Worm (Caenorhabditis elegans): ENCODE data around the gene dhc-3.

Gene dhc-3

ce11 chrV:13166582-13166981, 27.8 kb downstream of the dhc-3 start:
- TF ChIP-seq sox-4 (tag; optimal IDR thresholded peaks at IDR 0.05) (no peak), lin-14 (GFP tag; optimal IDR thresholded peaks at IDR 0.05) (peak; percentile 60)

- TF ChIP-seq nhr-90 (tag; optimal IDR thresholded peaks at IDR 0.05; ENCODE audit: poor library complexity) (no peak), zip-4 (GFP tag; optimal IDR thresholded peaks at IDR 0.05) (no peak), lin-14 (GFP tag; optimal IDR thresholded peaks at IDR 0.05) (peak; percentile 40), irx-1 (tag; optimal IDR thresholded peaks at IDR 0.05) (no peak), fos-1 (tag; optimal IDR thresholded peaks at IDR 0.05) (no peak), snpc-4 (tag; optimal IDR thresholded peaks at IDR 0.05) (no peak), sox-4 (tag; optimal IDR thresholded peaks at IDR 0.05) (no peak), zag-1 (tag; optimal IDR thresholded peaks at IDR 0.05) (no peak), tlp-1 (tag; optimal IDR thresholded peaks at IDR 0.05) (no peak), unc-98 (GFP tag; IDR thresholded peaks at IDR 0.05) (no peak), ztf-11 (tag; optimal IDR thresholded peaks at IDR 0.05) (no peak), nhr-76 (tag; optimal IDR thresholded peaks at IDR 0.05) (no peak), blmp-1 (tag; optimal IDR thresholded peaks at IDR 0.05) (peak; percentile 21), dpl-1 (GFP tag; optimal IDR thresholded peaks at IDR 0.05) (no peak)
Measured at ce11 chrV:13170497-13170896, 31.7 kb downstream of the dhc-3 start.

- TF ChIP-seq hlh-4 (tag; optimal IDR thresholded peaks at IDR 0.05) (no peak), blmp-1 (tag; optimal IDR thresholded peaks at IDR 0.05) (peak; percentile 93), grh-1 (GFP tag; IDR thresholded peaks at IDR 0.05) (0 out of 2 replicates have a peak, but pooled peaks have one; percentile 17), mab-9 (GFP tag; IDR thresholded peaks at IDR 0.05) (no peak), mdl-1 (tag; optimal IDR thresholded peaks at IDR 0.05) (no peak), elt-3 (tag; optimal IDR thresholded peaks at IDR 0.05) (peak in 5 of 6 experiments; percentile 34 to 86 (median 76))
Measured at ce11 chrV:13173718-13174117, 34.9 kb downstream of the dhc-3 start.

- TF ChIP-seq ces-1 (GFP tag; optimal IDR thresholded peaks at IDR 0.05) (no peak), ceh-82 (tag; optimal IDR thresholded peaks at IDR 0.05) (peak; percentile 9 to 35 (median 30)), F16B12.6 (tag; optimal IDR thresholded peaks at IDR 0.05) (no peak), fkh-8 (tag; optimal IDR thresholded peaks at IDR 0.05) (no peak), lsy-2 (tag; optimal IDR thresholded peaks at IDR 0.05) (peak; percentile 33 to 45), lin-35 (GFP tag; optimal IDR thresholded peaks at IDR 0.05) (peak; percentile 9 to 28), grh-1 (GFP tag; IDR thresholded peaks at IDR 0.05) (no peak), C34B4.2 (tag; optimal IDR thresholded peaks at IDR 0.05) (no peak), dpl-1 (GFP tag; optimal IDR thresholded peaks at IDR 0.05) (peak in 2 of 3 experiments; percentile 33 to 69), ceh-90 (tag; optimal IDR thresholded peaks at IDR 0.05) (no peak), nhr-12 (tag; optimal IDR thresholded peaks at IDR 0.05) (no peak), pax-3 (tag; optimal IDR thresholded peaks at IDR 0.05) (peak; percentile 24), isw-1 (GFP tag; IDR thresholded peaks at IDR 0.05) (peak; percentile 6; the same call in 1 of the 2 replicates), C16A3.4 (tag; optimal IDR thresholded peaks at IDR 0.05) (peak; percentile 50), unc-62 (GFP tag; optimal IDR thresholded peaks at IDR 0.05) (no peak), pag-3 (tag; optimal IDR thresholded peaks at IDR 0.05; ENCODE audit: borderline replicate concordance, insufficient read depth) (no peak), blmp-1 (tag; optimal IDR thresholded peaks at IDR 0.05) (peak; percentile 52), efl-3 (GFP tag; optimal IDR thresholded peaks at IDR 0.05) (no peak), unc-86 (tag; optimal IDR thresholded peaks at IDR 0.05) (peak; percentile 27), nhr-11 (tag; optimal IDR thresholded peaks at IDR 0.05) (peak; percentile 2), sup-37 (GFP tag; optimal IDR thresholded peaks at IDR 0.05) (no peak), elt-2 (tag; optimal IDR thresholded peaks at IDR 0.05) (peak; percentile 36), xbp-1 (tag; optimal IDR thresholded peaks at IDR 0.05) (peak; percentile 50), fos-1 (tag; optimal IDR thresholded peaks at IDR 0.05) (no peak), zag-1 (tag; optimal IDR thresholded peaks at IDR 0.05) (no peak), snu-23 (GFP tag; optimal IDR thresholded peaks at IDR 0.05) (peak; percentile 47), mdl-1 (tag; optimal IDR thresholded peaks at IDR 0.05) (no peak), Y116A8C.19 (tag; optimal IDR thresholded peaks at IDR 0.05; ENCODE audit: borderline replicate concordance) (no peak), unc-98 (GFP tag; IDR thresholded peaks at IDR 0.05) (no peak), skn-1 (tag; optimal IDR thresholded peaks at IDR 0.05) (peak; percentile 55), aly-2 (tag; optimal IDR thresholded peaks at IDR 0.05) (no peak), egl-13 (tag; optimal IDR thresholded peaks at IDR 0.05) (peak; percentile 23), nhr-28 (tag; optimal IDR thresholded peaks at IDR 0.05) (no peak), elt-3 (tag; optimal IDR thresholded peaks at IDR 0.05) (peak in 1 of 6 experiments; percentile 51)
Measured at ce11 chrV:13176117-13176753, 37.5 kb downstream of the dhc-3 start, which contains the start of gene him-17. him-17 (plus strand) TSS chrV:13176711.

All from whole organism, L1 larva.